Fruit fly (Drosophila melanogaster) Kc167 (cell line): ENCODE measurements around the gene Noa36.

Experiments
- Myc ChIP-seq: fragments of >200 bp; optimal IDR thresholded peaks from 2 replicates; lab custom pipeline; 2017; ENCODE audit warnings: missing external identifiers
- Sin3A ChIP-seq: fragments of >200 bp; optimal IDR thresholded peaks from 2 replicates; lab custom pipeline; 2018; ENCODE audit warnings: missing external identifiers
- h ChIP-seq: fragments of >200 bp; optimal IDR thresholded peaks from 3 replicates; lab custom pipeline; 2018; ENCODE audit warnings: missing external identifiers
- insv ChIP-seq: fragments of >200 bp; optimal IDR thresholded peaks from 3 replicates; lab custom pipeline; 2018; ENCODE audit warnings: missing external identifiers
- psq ChIP-seq: fragments of >200 bp; optimal IDR thresholded peaks from 2 replicates; lab custom pipeline; 2017; ENCODE audit warnings: missing external identifiers
- ttk ChIP-seq: sonication (Bioruptor generic); optimal IDR thresholded peaks from 2 replicates; lab custom pipeline; 2017; ENCODE audit warnings: missing external identifiers

The Noa36 gene

dm6 chr3R:28599238-28600127 is at the start of gene Noa36, which contains the start of gene Hrb98DE:
TSS of gene Noa36 (minus strand) at chr3R:28599288.
TSS of gene Hrb98DE (plus strand) at chr3R:28599834.
- TF ChIP-seq insv (lab: Kevin White, UChicago) (no peak), Myc (lab: Kevin White, UChicago) (no peak), ttk (lab: Kevin White, UChicago) (no peak), psq (no peak), Sin3A (lab: Kevin White, UChicago) (no peak), h (lab: Kevin White, UChicago) (no peak)

DNA sequence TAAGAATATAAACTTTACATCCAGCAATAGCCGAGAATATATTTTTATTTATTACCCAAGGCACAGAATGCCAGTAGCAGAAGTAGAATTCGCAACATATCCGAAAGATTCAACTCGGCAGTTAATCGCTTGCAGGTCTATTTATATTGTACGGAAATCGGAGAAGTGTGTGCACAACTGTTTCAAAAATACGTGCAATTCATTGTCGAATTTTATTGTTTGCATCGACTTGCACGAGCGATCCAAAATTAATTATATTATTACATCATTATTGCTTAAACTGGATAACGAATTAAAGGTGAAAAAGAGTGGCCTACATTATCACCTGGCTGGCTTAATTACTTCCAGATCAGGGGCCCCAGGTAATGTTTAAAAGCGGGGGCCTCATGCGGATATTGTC is 43.7 kb upstream of the Noa36 start, which contains the start of gene CG14062:
TSS of gene CG14062 (minus strand) at position 101 of the 400 bp plus-strand sequence.
- TF ChIP-seq insv (lab: Kevin White, UChicago) = no peak

dm6 chr3R:28636111-28636510 is 37.0 kb upstream of the Noa36 start, which contains the start of gene CG9988:
TSS of gene CG9988 (plus strand) at chr3R:28636411.
- TF ChIP-seq h (lab: Kevin White, UChicago) (no peak), ttk (lab: Kevin White, UChicago) (no peak), psq (no peak), Sin3A (lab: Kevin White, UChicago) (no peak), Myc (lab: Kevin White, UChicago) (no peak), insv (lab: Kevin White, UChicago) (no peak)

DNA sequence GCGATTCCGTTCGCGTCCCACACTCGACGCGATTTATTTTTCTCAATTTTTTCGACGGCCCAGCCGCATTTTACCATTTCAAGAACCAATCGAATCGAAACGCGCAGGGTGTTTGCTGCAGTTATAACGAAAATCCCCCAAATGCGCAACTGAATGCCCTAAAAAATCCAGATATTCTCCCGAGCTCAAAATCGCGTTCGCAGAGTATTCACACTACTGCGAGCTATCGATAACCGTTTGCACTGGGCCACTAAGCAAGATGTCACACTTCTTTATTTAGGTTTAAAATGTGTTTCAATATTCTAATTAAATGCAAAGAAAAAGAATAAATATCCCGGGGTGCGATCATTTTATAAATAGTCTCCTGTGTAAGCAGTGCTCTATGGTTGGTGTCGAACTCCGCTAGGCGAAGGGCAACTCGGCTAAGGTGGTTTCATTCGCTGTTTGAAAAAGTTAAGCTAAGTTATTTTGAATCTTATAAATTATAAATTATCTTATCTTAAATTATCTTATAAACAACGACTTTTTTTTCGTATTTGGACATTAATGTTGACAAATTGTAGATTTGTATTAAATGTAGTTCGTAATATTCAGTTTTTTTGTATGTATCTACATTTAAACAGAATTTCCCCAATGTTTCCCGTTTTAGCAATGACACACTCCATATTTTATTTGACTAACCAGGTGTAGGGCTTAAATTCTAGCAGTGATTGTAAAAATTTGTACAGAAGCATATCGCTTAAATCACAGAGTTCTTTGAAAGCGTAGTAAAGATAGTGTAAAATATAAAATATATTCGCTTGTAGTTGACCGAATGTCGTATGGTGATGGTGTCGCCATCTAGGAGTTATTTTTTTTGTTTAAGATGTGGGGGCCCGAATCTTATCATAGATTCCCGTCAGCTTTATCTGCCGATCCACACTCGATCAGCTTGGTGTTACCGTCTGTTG is 36.2 kb upstream of the Noa36 start, which contains the start of gene CG10011:
TSS of gene CG10011 (minus strand) at position 119 of the 950 bp plus-strand sequence.
- no peak for TF ChIP-seq Myc (lab: Kevin White, UChicago)
- TF ChIP-seq ttk (lab: Kevin White, UChicago) = no peak
- TF ChIP-seq psq = no peak
- no peak for TF ChIP-seq insv (lab: Kevin White, UChicago)
- TF ChIP-seq Sin3A (lab: Kevin White, UChicago) = no peak
- no peak for TF ChIP-seq h (lab: Kevin White, UChicago)

DNA sequence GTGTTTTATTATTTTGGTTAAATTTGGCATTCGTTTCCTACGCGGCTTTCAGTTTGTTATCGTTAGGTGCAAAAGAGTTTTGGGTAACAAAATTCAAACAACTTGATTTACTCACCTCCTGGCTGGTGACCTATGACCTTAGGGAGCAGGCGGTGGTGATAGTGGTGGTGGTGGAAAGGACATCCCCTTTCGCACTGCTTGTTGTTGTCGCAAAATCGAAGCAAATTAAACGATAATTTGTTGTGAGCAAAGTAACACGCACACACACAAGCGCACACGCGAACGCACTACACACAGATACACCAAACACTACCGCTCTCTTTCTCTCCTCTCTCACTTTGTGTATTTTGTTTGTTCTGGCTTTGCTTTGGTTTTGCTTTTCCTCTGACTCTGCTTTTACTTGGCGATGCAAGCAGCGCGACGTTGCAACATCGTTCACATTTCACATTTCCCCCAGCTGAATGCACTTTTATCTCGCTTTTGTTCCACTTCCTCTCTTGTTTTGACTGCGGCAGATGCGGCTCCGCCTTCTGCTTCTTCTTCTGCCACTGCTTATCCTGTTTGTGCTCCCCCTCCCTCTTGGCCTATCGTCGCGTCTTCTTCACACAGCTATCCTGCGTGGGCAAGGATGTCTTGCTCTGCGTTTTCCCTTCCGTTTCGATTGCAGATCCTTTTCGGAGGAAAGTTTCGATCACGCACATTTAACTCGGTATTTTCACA is 35.3 kb upstream of the Noa36 start:
- TF ChIP-seq Sin3A (lab: Kevin White, UChicago) = no peak
- TF ChIP-seq Myc (lab: Kevin White, UChicago) = no peak
- no peak for TF ChIP-seq insv (lab: Kevin White, UChicago)
- TF ChIP-seq psq = no peak
- no peak for TF ChIP-seq h (lab: Kevin White, UChicago)
- no peak for TF ChIP-seq ttk (lab: Kevin White, UChicago)

dm6 chr3R:28633746-28634145 is 34.7 kb upstream of the Noa36 start:
- TF ChIP-seq psq = no peak
- TF ChIP-seq ttk (lab: Kevin White, UChicago) = no peak
- no peak for TF ChIP-seq Myc (lab: Kevin White, UChicago)
- TF ChIP-seq Sin3A (lab: Kevin White, UChicago) = no peak
- TF ChIP-seq insv (lab: Kevin White, UChicago) = no peak
- TF ChIP-seq h (lab: Kevin White, UChicago) = no peak

dm6 chr3R:28631753-28632152 is 32.7 kb upstream of the Noa36 start:
- no peak for TF ChIP-seq Myc (lab: Kevin White, UChicago)
- TF ChIP-seq psq = no peak
- no peak for TF ChIP-seq ttk (lab: Kevin White, UChicago)
- TF ChIP-seq h (lab: Kevin White, UChicago) = no peak
- TF ChIP-seq Sin3A (lab: Kevin White, UChicago) = no peak
- TF ChIP-seq insv (lab: Kevin White, UChicago) = no peak

dm6 chr3R:28630861-28631260 is 31.8 kb upstream of the Noa36 start:
- no peak for TF ChIP-seq h (lab: Kevin White, UChicago)
- no peak for TF ChIP-seq ttk (lab: Kevin White, UChicago)

dm6 chr3R:28630092-28630491 is 31.0 kb upstream of the Noa36 start:
- no peak for TF ChIP-seq Sin3A (lab: Kevin White, UChicago)
- TF ChIP-seq ttk (lab: Kevin White, UChicago) = no peak
- no peak for TF ChIP-seq psq
- no peak for TF ChIP-seq h (lab: Kevin White, UChicago)
- TF ChIP-seq insv (lab: Kevin White, UChicago) = no peak
- TF ChIP-seq Myc (lab: Kevin White, UChicago) = no peak

DNA sequence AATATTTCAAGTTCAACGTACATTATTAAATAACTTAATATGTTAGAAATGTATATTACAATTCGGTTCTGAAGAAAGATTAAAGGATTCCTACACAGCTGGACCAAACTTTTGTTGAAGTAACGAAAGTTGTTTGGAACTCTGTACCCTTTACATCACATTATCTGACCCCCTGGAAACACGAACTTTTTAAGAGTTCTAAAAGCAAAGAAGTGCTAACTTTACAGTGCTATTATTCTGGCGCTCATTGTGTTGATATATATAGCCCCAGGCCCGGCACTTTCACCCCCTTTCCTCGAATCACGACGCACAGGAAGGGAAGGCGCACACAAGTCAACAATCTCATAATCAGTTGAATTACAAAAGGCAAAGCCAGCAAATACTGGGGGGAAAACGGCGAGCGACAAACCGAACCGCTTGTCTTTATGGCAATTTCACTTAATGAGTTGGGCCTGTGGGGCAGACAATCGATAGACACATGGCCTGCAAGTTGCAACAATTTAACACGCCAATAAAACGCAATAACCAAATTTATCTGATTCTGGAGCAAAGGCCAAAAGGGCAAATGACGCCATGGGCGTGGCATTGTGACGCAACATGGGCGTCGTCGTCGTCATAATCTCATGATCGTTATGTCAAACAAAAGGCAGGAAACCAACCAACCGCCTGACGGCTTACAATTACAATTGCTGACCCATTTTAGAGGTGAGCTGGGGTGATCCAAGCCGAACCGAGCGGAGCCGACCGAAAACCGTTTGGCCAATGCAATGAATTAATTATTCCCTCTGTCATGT is 30.3 kb upstream of the Noa36 start:
- TF ChIP-seq ttk (lab: Kevin White, UChicago) (no peak), insv (lab: Kevin White, UChicago) (no peak), h (lab: Kevin White, UChicago) (no peak), Sin3A (lab: Kevin White, UChicago) (no peak), Myc (lab: Kevin White, UChicago) (no peak), psq (no peak)
